Fruit fly (Drosophila melanogaster) whole organism, embryonic: ENCODE measurements around the gene Pdhb.

Source experiments
- Ada2b ChIP-seq: fragments of 200-800 bp; sonication (Bioruptor generic); IDR thresholded peaks from 2 replicates; pipeline ENCODE4 v1.3.6; 2022; ENCODE audit warnings: missing biosample characterization, missing genetic modification characterization
- Aef1 ChIP-seq: fragments of 200-800 bp; sonication (Bioruptor generic); IDR thresholded peaks from 3 replicates; pipeline ENCODE4 v1.3.6; 2022; ENCODE audit warnings: missing biosample characterization, missing genetic modification characterization
- Awh ChIP-seq: fragments of 200-800 bp; sonication (Bioruptor generic); IDR thresholded peaks from 2 replicates; pipeline ENCODE4, ENCODE4 v1.3.6; 2022; ENCODE audit warnings: missing biosample characterization, missing genetic modification characterization
- B-H2 ChIP-seq: fragments of 200-800 bp; sonication (Bioruptor generic); optimal IDR thresholded peaks from 2 replicates; lab custom pipeline; 2018; ENCODE audit warnings: missing biosample characterization, mild to moderate bottlenecking, missing genetic modification characterization
- CG10147 ChIP-seq: fragments of 200-800 bp; sonication (Bioruptor generic); optimal IDR thresholded peaks from 2 replicates; lab custom pipeline; 2019; ENCODE audit warnings: missing biosample characterization, mild to moderate bottlenecking, missing genetic modification characterization, moderate library complexity
- CG10366 ChIP-seq: fragments of 200-800 bp; sonication (Bioruptor generic); IDR thresholded peaks from 2 replicates; pipeline ENCODE4 v1.3.6; 2022; ENCODE audit warnings: missing biosample characterization, missing genetic modification characterization
- CG10565 ChIP-seq: fragments of 200-800 bp; sonication (Bioruptor generic); optimal IDR thresholded peaks from 3 replicates; lab custom pipeline; 2016; ENCODE audit warnings: missing biosample characterization, mild to moderate bottlenecking, missing genetic modification characterization
- CG10979 ChIP-seq: fragments of 200-800 bp; sonication (Bioruptor generic); optimal IDR thresholded peaks from 2 replicates; lab custom pipeline; 2018; ENCODE audit warnings: missing biosample characterization, mild to moderate bottlenecking, missing genetic modification characterization, moderate library complexity
- CG11247 ChIP-seq: fragments of 200-800 bp; sonication (Bioruptor generic); IDR thresholded peaks from 2 replicates; pipeline ENCODE4 v1.3.6; 2022; ENCODE audit warnings: missing biosample characterization, missing genetic modification characterization
- CG12744 ChIP-seq: fragments of 200-800 bp; sonication (Bioruptor generic); optimal IDR thresholded peaks from 2 replicates; lab custom pipeline; 2016; ENCODE audit warnings: missing biosample characterization, missing genetic modification characterization
- CG13123 ChIP-seq: fragments of 200-800 bp; sonication (Bioruptor generic); optimal IDR thresholded peaks from 2 replicates; lab custom pipeline; 2016; ENCODE audit warnings: missing biosample characterization, missing genetic modification characterization
- CG14667 ChIP-seq: fragments of 200-800 bp; sonication (Bioruptor generic); IDR thresholded peaks from 2 replicates; pipeline ENCODE4 v1.3.6; 2022; ENCODE audit warnings: missing biosample characterization, missing genetic modification characterization
- CG17361 ChIP-seq: fragments of 200-800 bp; sonication (Bioruptor generic); IDR thresholded peaks from 3 replicates; pipeline ENCODE4 v1.3.6; 2022; ENCODE audit warnings: missing biosample characterization, missing genetic modification characterization
- CG2199 ChIP-seq: fragments of 200-800 bp; sonication (Bioruptor generic); IDR thresholded peaks from 3 replicates; pipeline ENCODE4 v1.3.6; 2022; ENCODE audit warnings: missing biosample characterization, missing genetic modification characterization
- CG2889 ChIP-seq: fragments of 200-800 bp; sonication (Bioruptor generic); IDR thresholded peaks from 3 replicates; pipeline ENCODE4 v1.3.6; 2022; ENCODE audit warnings: missing biosample characterization, missing genetic modification characterization
- CG3407 ChIP-seq: fragments of 200-800 bp; sonication (Bioruptor generic); optimal IDR thresholded peaks from 2 replicates; lab custom pipeline; 2018; ENCODE audit warnings: missing biosample characterization, mild to moderate bottlenecking, missing genetic modification characterization
- CG34422 ChIP-seq: fragments of 200-800 bp; sonication (Bioruptor generic); IDR thresholded peaks from 3 replicates; pipeline ENCODE4 v1.3.6; 2022; ENCODE audit warnings: missing biosample characterization, missing genetic modification characterization
- CG42726 ChIP-seq: fragments of 200-800 bp; sonication (Bioruptor generic); IDR thresholded peaks from 2 replicates; pipeline ENCODE4 v1.3.6; 2022; ENCODE audit warnings: missing biosample characterization, missing genetic modification characterization; ENCODE audit not compliant: partially characterized antibody
- CG4328 ChIP-seq: fragments of 200-800 bp; sonication (Bioruptor generic); optimal IDR thresholded peaks from 3 replicates; lab custom pipeline; 2017; ENCODE audit warnings: missing biosample characterization, missing genetic modification reagents, missing genetic modification characterization
- CG6765 ChIP-seq: fragments of 200-800 bp; sonication (Bioruptor generic); optimal IDR thresholded peaks from 3 replicates; lab custom pipeline; 2017; ENCODE audit warnings: missing biosample characterization, mild to moderate bottlenecking, missing genetic modification characterization
- CG7928 ChIP-seq: fragments of 200-800 bp; sonication (Bioruptor generic); optimal IDR thresholded peaks from 2 replicates; lab custom pipeline; 2017; ENCODE audit warnings: missing biosample characterization, mild to moderate bottlenecking, missing genetic modification characterization
- CkIIα-i1 ChIP-seq: fragments of 200-800 bp; sonication (Bioruptor generic); IDR thresholded peaks from 2 replicates; pipeline ENCODE4 v1.3.6; 2022; ENCODE audit warnings: missing biosample characterization, missing genetic modification characterization
- Dref ChIP-seq: fragments of 200-800 bp; sonication (Bioruptor generic); IDR thresholded peaks from 2 replicates; pipeline ENCODE4 v1.3.6; 2022; ENCODE audit warnings: missing biosample characterization, missing genetic modification characterization
- Drgx ChIP-seq: fragments of 200-800 bp; sonication (Bioruptor generic); IDR thresholded peaks from 2 replicates; pipeline ENCODE4 v1.3.6; 2022; ENCODE audit warnings: missing biosample characterization, missing genetic modification characterization
- GATAe ChIP-seq: fragments of 200-800 bp; sonication (Bioruptor generic); conservative IDR thresholded peaks from 2 replicates; pipeline ENCODE4 v1.3.6; 2022; ENCODE audit warnings: missing biosample characterization, missing genetic modification characterization
- Gsc ChIP-seq: fragments of 200-800 bp; sonication (Bioruptor generic); IDR thresholded peaks from 2 replicates; pipeline ENCODE4 v1.3.6; 2022; ENCODE audit warnings: missing biosample characterization, missing genetic modification characterization
- Hey ChIP-seq: fragments of 200-800 bp; sonication (Bioruptor generic); optimal IDR thresholded peaks from 3 replicates; lab custom pipeline; 2018; ENCODE audit warnings: missing biosample characterization, mild to moderate bottlenecking, missing genetic modification characterization
- Hr78 ChIP-seq, 2 experiments: fragments of 200-800 bp in 1 of 2; fragments of >200 bp in 1 of 2; sonication (Bioruptor generic) in 1 of 2; optimal IDR thresholded peaks; 2 replicates each; lab custom pipeline; 2017 to 2019; ENCODE audit warnings: missing biosample characterization in 2 of 2, missing genetic modification characterization in 2 of 2, mild to moderate bottlenecking in 1 of 2, moderate library complexity in 1 of 2
- Hsf ChIP-seq: fragments of 200-800 bp; sonication (Bioruptor generic); optimal IDR thresholded peaks from 3 replicates; lab custom pipeline; 2016; ENCODE audit warnings: missing biosample characterization, missing genetic modification characterization
- Nf-YC ChIP-seq: fragments of 200-800 bp; optimal IDR thresholded peaks from 3 replicates; lab custom pipeline; 2019; ENCODE audit warnings: missing biosample characterization, mild to moderate bottlenecking, missing genetic modification characterization, moderate library complexity
- Oli ChIP-seq: fragments of 200-800 bp; sonication (Bioruptor generic); optimal IDR thresholded peaks from 2 replicates; lab custom pipeline; 2018; ENCODE audit warnings: missing biosample characterization, mild to moderate bottlenecking, missing genetic modification characterization, moderate library complexity
- Side ChIP-seq: fragments of 200-800 bp; sonication (Bioruptor generic); optimal IDR thresholded peaks from 2 replicates; lab custom pipeline; 2016; ENCODE audit warnings: missing biosample characterization, missing genetic modification characterization
- chinmo ChIP-seq: fragments of 200-800 bp; sonication (Bioruptor generic); IDR thresholded peaks from 4 replicates; pipeline ENCODE4 v1.3.6; 2022; ENCODE audit warnings: missing biosample characterization, missing genetic modification characterization; ENCODE audit not compliant: partially characterized antibody
- ci ChIP-seq: fragments of 200-800 bp; sonication (Bioruptor generic); IDR thresholded peaks from 3 replicates; pipeline ENCODE4 v1.3.6; 2022; ENCODE audit warnings: missing biosample characterization, missing genetic modification characterization
- croc ChIP-seq: fragments of 200-800 bp; sonication (Bioruptor generic); conservative IDR thresholded peaks from 3 replicates; pipeline ENCODE4 v1.3.6; 2022; ENCODE audit warnings: missing biosample characterization, missing genetic modification characterization
- emc ChIP-seq: fragments of 200-800 bp; sonication (Bioruptor generic); optimal IDR thresholded peaks from 2 replicates; lab custom pipeline; 2016; ENCODE audit warnings: missing biosample characterization, missing genetic modification characterization
- esg ChIP-seq: fragments of 200-800 bp; sonication (Bioruptor generic); conservative IDR thresholded peaks from 2 replicates; pipeline ENCODE4 v1.3.6; 2022; ENCODE audit warnings: missing biosample characterization, missing genetic modification characterization
- fd102C ChIP-seq: fragments of 200-800 bp; sonication (Bioruptor generic); optimal IDR thresholded peaks from 2 replicates; lab custom pipeline; 2018; ENCODE audit warnings: missing biosample characterization, mild to moderate bottlenecking, missing genetic modification characterization, moderate library complexity
- fd64A ChIP-seq: fragments of 200-800 bp; sonication (Bioruptor generic); optimal IDR thresholded peaks from 3 replicates; lab custom pipeline; 2018; ENCODE audit warnings: missing biosample characterization, mild to moderate bottlenecking, missing genetic modification characterization
- jumu ChIP-seq: fragments of 200-800 bp; sonication (Bioruptor generic); optimal IDR thresholded peaks from 3 replicates; lab custom pipeline; 2016; ENCODE audit warnings: missing biosample characterization, missing genetic modification characterization
- lola ChIP-seq, 3 experiments: fragments of >200 bp in 2 of 3; fragments of 200-800 bp in 1 of 3; sonication (Bioruptor generic) in 1 of 3; optimal IDR thresholded peaks; 2 replicates each; lab custom pipeline; 2017 to 2019; ENCODE audit warnings: missing biosample characterization in 3 of 3, missing genetic modification characterization in 3 of 3, mild to moderate bottlenecking in 1 of 3, moderate library complexity in 1 of 3
- onecut ChIP-seq: fragments of 200-800 bp; sonication (Bioruptor generic); IDR thresholded peaks from 2 replicates; pipeline ENCODE4 v1.3.6; 2022; ENCODE audit warnings: missing biosample characterization, missing genetic modification characterization
- org-1 ChIP-seq: fragments of 200-800 bp; sonication (Bioruptor generic); optimal IDR thresholded peaks from 2 replicates; lab custom pipeline; 2017; ENCODE audit warnings: missing biosample characterization, missing genetic modification characterization
- peb ChIP-seq: fragments of 200-800 bp; sonication (Bioruptor generic); IDR thresholded peaks from 2 replicates; pipeline ENCODE4 v1.3.6; 2022; ENCODE audit warnings: missing biosample characterization, missing genetic modification characterization
- pum ChIP-seq: fragments of 200-800 bp; sonication (Bioruptor generic); optimal IDR thresholded peaks from 2 replicates; lab custom pipeline; 2016; ENCODE audit warnings: missing biosample characterization, missing genetic modification characterization
- sens ChIP-seq: fragments of 200-800 bp; sonication (Bioruptor generic); peaks from one replicate; lab custom pipeline; 2016; ENCODE audit warnings: missing biosample characterization, missing genetic modification characterization
- sim ChIP-seq: fragments of 200-800 bp; sonication (Bioruptor generic); IDR thresholded peaks from 2 replicates; pipeline ENCODE4 v1.3.6; 2022; ENCODE audit warnings: missing biosample characterization, missing genetic modification characterization
- stc ChIP-seq: fragments of 200-800 bp; sonication (Bioruptor generic); IDR thresholded peaks from 2 replicates; pipeline ENCODE4 v1.3.6; 2022; ENCODE audit warnings: missing biosample characterization, missing genetic modification characterization
- tna ChIP-seq: fragments of 200-800 bp; sonication (Bioruptor generic); IDR thresholded peaks from 2 replicates; pipeline ENCODE4 v1.3.6; 2022; ENCODE audit warnings: missing biosample characterization, missing genetic modification characterization; ENCODE audit not compliant: partially characterized antibody
- vfl ChIP-seq: fragments of 200-800 bp; sonication (Bioruptor generic); optimal IDR thresholded peaks from 2 replicates; lab custom pipeline; 2016; ENCODE audit warnings: missing biosample characterization, missing genetic modification characterization
- wek ChIP-seq: fragments of 200-800 bp; sonication (Bioruptor generic); optimal IDR thresholded peaks from 3 replicates; lab custom pipeline; 2018; ENCODE audit warnings: missing biosample characterization, mild to moderate bottlenecking, missing genetic modification characterization, moderate library complexity

The Pdhb gene

dm6 chr3R:29151621-29152092, 38.8 kb downstream of the Pdhb start, which contains the start of gene eIF2D (continued):
- TF ChIP-seq Oli (tag; lab: Kevin White, UChicago) (peak; percentile 49), CG3407 (GFP tag; lab: Kevin White, UChicago) (no peak), fd64A (no peak), CG11247 (GFP tag; lab: Robert Waterston, UW) (peak; percentile 42; the same call in 1 of the 2 replicates), onecut (peak; percentile 44), Dref (no peak), B-H2 (GFP tag; lab: Kevin White, UChicago) (peak; percentile 46), emc (no peak), CG4328 (peak; percentile 27), GATAe (GFP tag; lab: Robert Waterston, UW) (no peak), CG13123 (GFP tag; lab: Kevin White, UChicago) (peak; percentile 1), CG34422 (GFP tag; lab: Robert Waterston, UW) (peak; percentile 74; the same call in 1 of the 3 replicates), ci (peak; percentile 81; the same call in 2 of the 3 replicates), tna (GFP tag; lab: Robert Waterston, UW) (no peak), CG10565 (GFP tag; lab: Kevin White, UChicago) (no peak), Drgx (GFP tag; lab: Robert Waterston, UW) (peak; percentile 48), CG6765 (GFP tag; lab: Kevin White, UChicago) (no peak), CG10979 (tag; lab: Kevin White, UChicago) (peak; percentile 66), Nf-YC (tag; lab: Kevin White, UChicago) (peak; percentile 50), CG7928 (GFP tag; lab: Kevin White, UChicago) (no peak), CG10147 (GFP tag; lab: Kevin White, UChicago) (peak; percentile 57), esg (GFP tag; lab: Robert Waterston, UW) (peak; percentile 10; the same call in 1 of the 2 replicates), org-1 (GFP tag; lab: Kevin White, UChicago) (no peak), croc (no peak), Hey (tag; lab: Kevin White, UChicago) (no peak), CG2889 (GFP tag; lab: Robert Waterston, UW) (no peak), CG12744 (GFP tag; lab: Kevin White, UChicago) (peak; percentile 47), jumu (GFP tag; lab: Kevin White, UChicago) (peak; percentile 28), lola (GFP tag; optimal IDR thresholded peaks at IDR 0.05; lab: Kevin White, UChicago) (peak in 1 of 3 experiments; percentile 52), Hsf (GFP tag; lab: Kevin White, UChicago) (peak; percentile 50), peb (GFP tag; lab: Robert Waterston, UW) (no peak), sens (GFP tag; lab: Kevin White, UChicago) (peak; percentile 96), Ada2b (GFP tag; lab: Robert Waterston, UW) (peak; percentile 57; the same call in 1 of the 2 replicates), pum (GFP tag; lab: Kevin White, UChicago) (no peak), Gsc (GFP tag; lab: Robert Waterston, UW) (no peak), sim (GFP tag; lab: Robert Waterston, UW) (no peak), vfl (GFP tag; lab: Kevin White, UChicago) (no peak), Awh (GFP tag; lab: Robert Waterston, UW) (peak; percentile 47; the same call in 1 of the 2 replicates), CG14667 (peak; percentile 39; the same call in 1 of the 2 replicates), CkIIα-i1 (GFP tag; lab: Robert Waterston, UW) (no peak), fd102C (no peak), CG10366 (GFP tag; lab: Robert Waterston, UW) (peak; percentile 37), Hr78 (GFP tag; optimal IDR thresholded peaks at IDR 0.05; lab: Kevin White, UChicago) (no peak), CG17361 (GFP tag; lab: Robert Waterston, UW) (peak; percentile 77), CG42726 (no peak), chinmo (GFP tag; lab: Robert Waterston, UW) (no peak), Aef1 (GFP tag; lab: Robert Waterston, UW) (peak; percentile 34; the same call in 1 of the 3 replicates), CG2199 (GFP tag; lab: Robert Waterston, UW) (peak; percentile 40; the same call in 1 of the 3 replicates), Side (GFP tag; lab: Kevin White, UChicago) (peak; percentile 9), wek (GFP tag; lab: Kevin White, UChicago) (peak; percentile 83), stc (GFP tag; lab: Robert Waterston, UW) (peak; percentile 45; the same call in 1 of the 2 replicates)
